Fruit fly (Drosophila melanogaster) whole organism, embryonic: Measurements from ENCODE around the gene MTF-1.

Experiments used
- ATbp ChIP-seq: fragments of 200-800 bp; sonication (Bioruptor generic); optimal IDR thresholded peaks from 2 replicates; lab custom pipeline; 2017; ENCODE audit warnings: missing biosample characterization, mild to moderate bottlenecking, missing genetic modification characterization, missing genetic modification reagents
- Atf3 ChIP-seq: fragments of 200-800 bp; sonication (Bioruptor generic); optimal IDR thresholded peaks from 3 replicates; lab custom pipeline; 2016; ENCODE audit warnings: missing biosample characterization, missing genetic modification characterization
- Bdp1 ChIP-seq: fragments of 200-800 bp; sonication (Bioruptor generic); optimal IDR thresholded peaks from 3 replicates; lab custom pipeline; 2016; ENCODE audit warnings: missing biosample characterization, missing genetic modification characterization
- CG10267 ChIP-seq: fragments of 200-800 bp; sonication (Bioruptor generic); optimal IDR thresholded peaks from 2 replicates; lab custom pipeline; 2018; ENCODE audit warnings: missing biosample characterization, mild to moderate bottlenecking, missing genetic modification characterization, moderate library complexity
- CG11560 ChIP-seq: fragments of 200-800 bp; sonication (Bioruptor generic); IDR thresholded peaks from 3 replicates; pipeline ENCODE4 v1.3.6; 2022; ENCODE audit warnings: missing biosample characterization, missing genetic modification characterization
- CG11723 ChIP-seq: fragments of 200-800 bp; sonication (Bioruptor generic); optimal IDR thresholded peaks from 2 replicates; lab custom pipeline; 2017; ENCODE audit warnings: missing biosample characterization, mild to moderate bottlenecking, missing genetic modification characterization
- CG12299 ChIP-seq: fragments of 200-800 bp; sonication (Bioruptor generic); optimal IDR thresholded peaks from 2 replicates; lab custom pipeline; 2018; ENCODE audit warnings: missing biosample characterization, mild to moderate bottlenecking, missing genetic modification characterization
- CG13296 ChIP-seq: fragments of 200-800 bp; sonication (Bioruptor generic); optimal IDR thresholded peaks from 3 replicates; lab custom pipeline; 2018; ENCODE audit warnings: missing biosample characterization, mild to moderate bottlenecking, missing genetic modification characterization
- CG14014 ChIP-seq: fragments of 200-800 bp; sonication (Bioruptor generic); IDR thresholded peaks from 2 replicates; pipeline ENCODE4 v1.3.6; 2022; ENCODE audit warnings: missing biosample characterization, missing genetic modification characterization
- CG14965 ChIP-seq: fragments of 200-800 bp; sonication (Bioruptor generic); optimal IDR thresholded peaks from 2 replicates; lab custom pipeline; 2016; ENCODE audit warnings: missing biosample characterization, missing genetic modification characterization, borderline replicate concordance
- CG17612 ChIP-seq: fragments of 200-800 bp; sonication (Bioruptor generic); IDR thresholded peaks from 2 replicates; pipeline ENCODE4 v1.3.6; 2022; ENCODE audit warnings: missing biosample characterization, missing genetic modification characterization
- CG31388 ChIP-seq: fragments of 200-800 bp; sonication (Bioruptor generic); optimal IDR thresholded peaks from 2 replicates; lab custom pipeline; 2016; ENCODE audit warnings: missing biosample characterization, missing genetic modification characterization
- CG3163 ChIP-seq: fragments of 200-800 bp; sonication (Bioruptor generic); optimal IDR thresholded peaks from 3 replicates; lab custom pipeline; 2016; ENCODE audit warnings: missing biosample characterization, missing genetic modification characterization
- CG34422 ChIP-seq: fragments of 200-800 bp; sonication (Bioruptor generic); IDR thresholded peaks from 3 replicates; pipeline ENCODE4 v1.3.6; 2022; ENCODE audit warnings: missing biosample characterization, missing genetic modification characterization
- CG3847 ChIP-seq: fragments of 200-800 bp; sonication (Bioruptor generic); IDR thresholded peaks from 2 replicates; pipeline ENCODE4 v1.3.6; 2022; ENCODE audit warnings: missing biosample characterization, missing genetic modification characterization
- CG4328 ChIP-seq: fragments of 200-800 bp; sonication (Bioruptor generic); optimal IDR thresholded peaks from 3 replicates; lab custom pipeline; 2017; ENCODE audit warnings: missing biosample characterization, missing genetic modification reagents, missing genetic modification characterization
- CG6854 ChIP-seq: fragments of 200-800 bp; sonication (Bioruptor generic); optimal IDR thresholded peaks from 3 replicates; lab custom pipeline; 2017; ENCODE audit warnings: missing biosample characterization, mild to moderate bottlenecking, missing genetic modification characterization
- CG7963 ChIP-seq: fragments of 200-800 bp; sonication (Bioruptor generic); IDR thresholded peaks from 3 replicates; pipeline ENCODE4 v1.3.6; 2022; ENCODE audit warnings: missing biosample characterization, missing genetic modification characterization; ENCODE audit not compliant: partially characterized antibody
- CG7987 ChIP-seq: fragments of 200-800 bp; sonication (Bioruptor generic); optimal IDR thresholded peaks from 2 replicates; lab custom pipeline; 2018; ENCODE audit warnings: missing biosample characterization, mild to moderate bottlenecking, missing genetic modification characterization, moderate library complexity
- CG8944 ChIP-seq: fragments of 200-800 bp; sonication (Bioruptor generic); optimal IDR thresholded peaks from 3 replicates; lab custom pipeline; 2016; ENCODE audit warnings: missing biosample characterization, missing genetic modification characterization
- CG9437 ChIP-seq: fragments of 200-800 bp; sonication (Bioruptor generic); optimal IDR thresholded peaks from 2 replicates; lab custom pipeline; 2018; ENCODE audit warnings: missing biosample characterization, mild to moderate bottlenecking, missing genetic modification characterization
- ERR ChIP-seq: fragments of 200-800 bp; sonication (Bioruptor generic); optimal IDR thresholded peaks from 2 replicates; lab custom pipeline; 2016; ENCODE audit warnings: missing biosample characterization, missing genetic modification characterization
- Elba2 ChIP-seq: fragments of 200-800 bp; sonication (Bioruptor generic); optimal IDR thresholded peaks from 3 replicates; lab custom pipeline; 2016; ENCODE audit warnings: missing biosample characterization, missing genetic modification characterization
- Fer3 ChIP-seq: fragments of 200-800 bp; sonication (Bioruptor generic); optimal IDR thresholded peaks from 2 replicates; lab custom pipeline; 2018; ENCODE audit warnings: missing biosample characterization, mild to moderate bottlenecking, missing genetic modification characterization, moderate library complexity
- HLHmδ ChIP-seq: fragments of 200-800 bp; sonication (Bioruptor generic); optimal IDR thresholded peaks from 2 replicates; lab custom pipeline; 2018; ENCODE audit warnings: missing biosample characterization, mild to moderate bottlenecking, missing genetic modification characterization, moderate library complexity
- Hey ChIP-seq: fragments of 200-800 bp; sonication (Bioruptor generic); optimal IDR thresholded peaks from 3 replicates; lab custom pipeline; 2018; ENCODE audit warnings: missing biosample characterization, mild to moderate bottlenecking, missing genetic modification characterization
- HmgD ChIP-seq: fragments of 200-800 bp; sonication (Bioruptor generic); optimal IDR thresholded peaks from 3 replicates; lab custom pipeline; 2016; ENCODE audit warnings: missing biosample characterization, missing genetic modification characterization
- Hr78 ChIP-seq, 2 experiments: fragments of 200-800 bp in 1 of 2; fragments of >200 bp in 1 of 2; sonication (Bioruptor generic) in 1 of 2; optimal IDR thresholded peaks; 2 replicates each; lab custom pipeline; 2017 to 2019; ENCODE audit warnings: missing biosample characterization in 2 of 2, missing genetic modification characterization in 2 of 2, mild to moderate bottlenecking in 1 of 2, moderate library complexity in 1 of 2
- Lpt ChIP-seq: fragments of >200 bp; optimal IDR thresholded peaks from 2 replicates; lab custom pipeline; 2018; ENCODE audit warnings: missing biosample characterization, missing genetic modification characterization
- NC2α ChIP-seq: fragments of 200-800 bp; sonication (Bioruptor generic); optimal IDR thresholded peaks from 2 replicates; lab custom pipeline; 2016; ENCODE audit warnings: missing biosample characterization, missing genetic modification characterization
- NFAT ChIP-seq: fragments of 200-800 bp; sonication (Bioruptor generic); IDR thresholded peaks from 2 replicates; pipeline ENCODE4 v1.3.6; 2022; ENCODE audit warnings: missing biosample characterization, missing genetic modification characterization
- Oaz ChIP-seq: fragments of 200-800 bp; sonication (Bioruptor generic); IDR thresholded peaks from 2 replicates; pipeline ENCODE4 v1.3.6; 2022; ENCODE audit warnings: missing biosample characterization, missing genetic modification characterization
- PHDP ChIP-seq: fragments of 200-800 bp; sonication (Bioruptor generic); optimal IDR thresholded peaks from 3 replicates; lab custom pipeline; 2018; ENCODE audit warnings: missing biosample characterization, mild to moderate bottlenecking, missing genetic modification characterization, moderate library complexity
- Scr ChIP-seq: fragments of 200-800 bp; sonication (Bioruptor generic); IDR thresholded peaks from 2 replicates; pipeline ENCODE4 v1.3.6; 2022; ENCODE audit warnings: missing biosample characterization, missing genetic modification characterization; ENCODE audit not compliant: partially characterized antibody
- Sry-β ChIP-seq: fragments of 200-800 bp; sonication (Bioruptor generic); optimal IDR thresholded peaks from 2 replicates; lab custom pipeline; 2018; ENCODE audit warnings: missing biosample characterization, mild to moderate bottlenecking, missing genetic modification characterization, moderate library complexity
- aop ChIP-seq: fragments of 200-800 bp; sonication (Bioruptor generic); IDR thresholded peaks from 2 replicates; pipeline ENCODE4 v1.3.6; 2022; ENCODE audit warnings: missing biosample characterization, missing genetic modification characterization
- cad ChIP-seq: fragments of >200 bp; optimal IDR thresholded peaks from 2 replicates; lab custom pipeline; 2017; ENCODE audit warnings: missing biosample characterization, missing genetic modification characterization
- ci ChIP-seq: fragments of 200-800 bp; sonication (Bioruptor generic); IDR thresholded peaks from 3 replicates; pipeline ENCODE4 v1.3.6; 2022; ENCODE audit warnings: missing biosample characterization, missing genetic modification characterization
- dmrt99B ChIP-seq: fragments of 200-800 bp; sonication (Bioruptor generic); optimal IDR thresholded peaks from 2 replicates; lab custom pipeline; 2018; ENCODE audit warnings: missing biosample characterization, mild to moderate bottlenecking, missing genetic modification characterization, moderate library complexity
- esg ChIP-seq: fragments of 200-800 bp; sonication (Bioruptor generic); conservative IDR thresholded peaks from 2 replicates; pipeline ENCODE4 v1.3.6; 2022; ENCODE audit warnings: missing biosample characterization, missing genetic modification characterization
- ewg ChIP-seq: fragments of 200-800 bp; sonication (Bioruptor generic); optimal IDR thresholded peaks from 3 replicates; lab custom pipeline; 2017; ENCODE audit warnings: mild to moderate bottlenecking, missing biosample characterization, missing genetic modification reagents, missing genetic modification characterization
- ken ChIP-seq: fragments of 200-800 bp; sonication (Bioruptor generic); IDR thresholded peaks from 3 replicates; pipeline ENCODE4 v1.3.6; 2022; ENCODE audit warnings: missing biosample characterization, missing genetic modification characterization
- lab ChIP-seq: fragments of 200-800 bp; sonication (Bioruptor generic); optimal IDR thresholded peaks from 3 replicates; lab custom pipeline; 2017; ENCODE audit warnings: missing biosample characterization, missing genetic modification characterization, mild to moderate bottlenecking, moderate library complexity, missing genetic modification reagents
- onecut ChIP-seq: fragments of 200-800 bp; sonication (Bioruptor generic); IDR thresholded peaks from 2 replicates; pipeline ENCODE4 v1.3.6; 2022; ENCODE audit warnings: missing biosample characterization, missing genetic modification characterization
- salm ChIP-seq: fragments of 200-800 bp; sonication (Bioruptor generic); optimal IDR thresholded peaks from 2 replicates; lab custom pipeline; 2018; ENCODE audit warnings: missing biosample characterization, mild to moderate bottlenecking, missing genetic modification characterization
- sim ChIP-seq: fragments of 200-800 bp; sonication (Bioruptor generic); IDR thresholded peaks from 2 replicates; pipeline ENCODE4 v1.3.6; 2022; ENCODE audit warnings: missing biosample characterization, missing genetic modification characterization
- sob ChIP-seq: fragments of 200-800 bp; sonication (Bioruptor generic); IDR thresholded peaks from 2 replicates; pipeline ENCODE4 v1.3.6; 2022; ENCODE audit warnings: missing biosample characterization, missing genetic modification characterization
- unc-4 ChIP-seq: fragments of 200-800 bp; sonication (Bioruptor generic); IDR thresholded peaks from 2 replicates; pipeline ENCODE4 v1.3.6; 2022; ENCODE audit warnings: missing biosample characterization, missing genetic modification characterization; ENCODE audit not compliant: partially characterized antibody
- vfl ChIP-seq: fragments of 200-800 bp; sonication (Bioruptor generic); optimal IDR thresholded peaks from 2 replicates; lab custom pipeline; 2016; ENCODE audit warnings: missing biosample characterization, missing genetic modification characterization

The MTF-1 gene

dm6 chr3L:9383345-9384075 is 46.6 kb upstream of the MTF-1 start, which contains the start of gene Hsp27 (continued):
- TF ChIP-seq vfl (peak; percentile 97), CG14014 (GFP tag; lab: Robert Waterston, UW) (peak; percentile 96), Hr78 (GFP tag; optimal IDR thresholded peaks at IDR 0.05; lab: Kevin White, UChicago) (peak in 1 of 2 experiments; percentile 92), Scr (no peak), dmrt99B (tag; lab: Kevin White, UChicago) (peak; percentile 99), Hey (tag; lab: Kevin White, UChicago) (peak; percentile 56), CG12299 (peak; percentile 96), ewg (peak; percentile 97), HmgD (GFP tag; lab: Kevin White, UChicago) (peak; percentile 38), sim (GFP tag; lab: Robert Waterston, UW) (peak; percentile 97), Fer3 (peak; percentile 97), unc-4 (GFP tag; lab: Robert Waterston, UW) (no peak), CG34422 (peak; percentile 99), NC2α (GFP tag; lab: Kevin White, UChicago) (peak; percentile 65), esg (GFP tag; lab: Robert Waterston, UW) (peak; percentile 95), lab (peak; percentile 99), Bdp1 (GFP tag; lab: Kevin White, UChicago) (peak; percentile 83), CG14965 (GFP tag; lab: Kevin White, UChicago) (peak; percentile 61), CG7963 (GFP tag; lab: Robert Waterston, UW) (no peak), cad (GFP tag; lab: Kevin White, UChicago) (no peak), CG6854 (GFP tag; lab: Kevin White, UChicago) (peak; percentile 95), ken (GFP tag; lab: Robert Waterston, UW) (peak; percentile 99), CG17612 (GFP tag; lab: Robert Waterston, UW) (peak; percentile 96), PHDP (peak; percentile 98), ERR (GFP tag; lab: Kevin White, UChicago) (peak; percentile 89), ATbp (GFP tag; lab: Kevin White, UChicago) (peak; percentile 99), CG11723 (GFP tag; lab: Kevin White, UChicago) (peak; percentile 96), onecut (GFP tag; lab: Robert Waterston, UW) (peak; percentile 94), CG3847 (GFP tag; lab: Robert Waterston, UW) (peak; percentile 96), Sry-β (GFP tag; lab: Kevin White, UChicago) (peak; percentile 70), CG9437 (GFP tag; lab: Kevin White, UChicago) (peak; percentile 92), Oaz (peak; percentile 89), CG13296 (peak; percentile 95), Atf3 (peak; percentile 74), Lpt (GFP tag; lab: Kevin White, UChicago) (no peak), CG31388 (GFP tag; lab: Kevin White, UChicago) (peak; percentile 96), CG11560 (peak; percentile 88), HLHmδ (GFP tag; lab: Kevin White, UChicago) (no peak), aop (peak; percentile 90), ci (GFP tag; lab: Robert Waterston, UW) (peak; percentile 99), NFAT (peak; percentile 97), Elba2 (GFP tag; lab: Kevin White, UChicago) (peak; percentile 50), CG3163 (GFP tag; lab: Kevin White, UChicago) (peak; percentile 69), CG4328 (peak; percentile 84), sob (GFP tag; lab: Robert Waterston, UW) (peak; percentile 98), CG7987 (peak; percentile 96), salm (peak; percentile 97), CG10267 (tag; lab: Kevin White, UChicago) (peak; percentile 94), CG8944 (peak; percentile 86)
